Worm (Caenorhabditis elegans): ENCODE data around the gene K11D12.12.

The K11D12.12 gene

DNA sequence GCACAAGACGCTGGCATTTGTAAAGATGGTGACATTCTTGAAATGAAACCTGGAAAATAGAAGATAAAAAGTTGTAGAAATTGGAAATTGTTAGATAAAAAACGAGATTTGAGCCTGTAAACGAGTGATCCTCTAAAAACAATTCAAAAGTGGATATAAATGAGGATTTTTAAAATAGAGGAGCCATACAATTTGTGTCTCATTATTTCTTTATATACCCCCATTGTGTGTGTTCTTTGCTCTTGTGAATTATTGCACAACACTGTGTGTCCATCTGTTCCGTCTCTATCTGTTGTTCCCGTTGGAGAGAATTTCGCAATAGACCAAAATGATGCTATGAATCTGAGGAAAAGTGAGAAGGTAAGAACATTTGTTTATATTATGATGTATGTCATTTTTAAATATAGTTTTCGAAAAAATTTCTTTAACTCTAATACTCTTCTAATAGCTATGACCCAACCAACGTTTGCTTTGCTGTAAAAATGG, 34.9 kb downstream of the K11D12.12 start, which contains the start of gene Y58A7A.5:
TSS of gene Y58A7A.5 (minus strand) at position 51 of the 486 bp plus-strand sequence.
- TF ChIP-seq W03F9.2 (tag; optimal IDR thresholded peaks at IDR 0.05) (no peak), dao-5 (tag; optimal IDR thresholded peaks at IDR 0.05) (no peak), him-1 (tag; optimal IDR thresholded peaks at IDR 0.05) (no peak)

DNA sequence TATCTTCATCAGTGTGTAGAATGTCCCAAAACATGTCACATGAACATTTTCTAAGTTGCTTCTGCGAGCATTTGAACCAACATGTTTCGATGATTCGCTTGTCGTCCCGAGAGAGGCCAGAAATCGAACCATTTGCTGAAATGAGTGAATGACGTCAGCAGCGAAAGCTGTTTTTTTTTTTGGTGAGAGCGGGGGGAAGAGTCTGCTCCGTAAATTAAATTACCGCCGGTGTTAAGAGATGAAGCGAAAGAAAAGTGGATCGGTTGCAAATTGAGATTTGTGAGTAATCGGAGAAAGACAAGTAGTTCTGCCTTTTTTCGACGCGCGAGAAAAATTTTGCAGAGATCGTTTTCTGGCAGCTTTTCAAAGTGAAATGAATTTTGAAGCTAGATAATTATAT, 36.2 kb downstream of the K11D12.12 start:
- TF ChIP-seq dao-5 (tag; optimal IDR thresholded peaks at IDR 0.05) (no peak), him-1 (tag; optimal IDR thresholded peaks at IDR 0.05) (no peak), W03F9.2 (tag; optimal IDR thresholded peaks at IDR 0.05) (no peak)

DNA sequence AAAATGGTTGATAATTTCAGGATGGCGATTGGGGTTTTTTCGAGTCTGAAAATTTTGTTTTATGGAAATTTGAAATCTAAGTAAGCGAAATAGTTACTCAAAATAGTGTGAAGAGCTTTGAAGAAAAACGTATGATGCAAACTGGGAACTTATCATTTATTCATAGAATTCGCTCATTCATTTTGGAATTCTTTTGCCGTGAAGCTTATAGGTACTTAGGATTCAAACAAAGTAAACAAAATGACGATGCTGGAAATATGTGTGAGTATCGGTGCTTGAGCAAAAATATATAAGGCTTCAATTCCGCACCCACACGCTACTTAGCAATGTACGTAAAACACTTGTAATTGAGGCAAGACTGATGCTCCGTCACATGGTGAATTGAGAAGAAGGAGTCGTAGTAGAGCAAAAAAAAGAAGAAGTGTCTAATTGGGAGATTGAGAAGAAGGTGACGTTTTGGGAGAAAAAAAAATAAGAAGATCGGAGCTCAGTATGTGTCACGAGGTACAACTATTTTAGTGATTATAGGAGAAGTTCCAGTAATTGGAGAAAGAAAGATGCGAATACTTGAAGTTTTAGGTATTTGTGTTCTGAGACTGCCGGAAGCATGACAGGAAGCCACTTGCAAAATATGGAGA, 37.6 kb downstream of the K11D12.12 start, which contains the start of gene glb-32:
TSS of gene glb-32 (minus strand) at position 51 of the 638 bp plus-strand sequence.
- no peak for TF ChIP-seq W03F9.2 (tag; optimal IDR thresholded peaks at IDR 0.05)
- TF ChIP-seq dao-5 (tag; optimal IDR thresholded peaks at IDR 0.05) = no peak
- TF ChIP-seq him-1 (tag; optimal IDR thresholded peaks at IDR 0.05) = no peak

DNA sequence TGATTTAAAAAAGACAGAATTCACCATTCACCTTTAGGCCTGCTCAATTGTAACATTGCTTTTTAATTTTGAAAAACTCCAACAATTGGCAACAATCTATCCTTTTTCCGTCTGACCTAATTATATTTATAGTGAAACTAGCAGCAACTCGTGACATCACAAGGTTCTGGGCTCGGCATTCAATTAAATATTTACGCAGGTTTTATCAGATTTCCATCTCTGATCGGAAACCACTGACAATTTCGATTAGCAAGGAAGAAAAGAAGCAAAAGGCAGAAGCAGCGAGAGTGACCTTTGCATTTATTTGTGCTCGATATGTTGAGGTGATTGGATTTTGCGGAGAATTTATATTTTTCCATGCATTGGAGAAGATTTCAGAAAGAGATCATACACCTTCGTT, 38.3 kb downstream of the K11D12.12 start:
- TF ChIP-seq W03F9.2 (tag; optimal IDR thresholded peaks at IDR 0.05) (no peak), dao-5 (tag; optimal IDR thresholded peaks at IDR 0.05) (no peak), him-1 (tag; optimal IDR thresholded peaks at IDR 0.05) (no peak)

DNA sequence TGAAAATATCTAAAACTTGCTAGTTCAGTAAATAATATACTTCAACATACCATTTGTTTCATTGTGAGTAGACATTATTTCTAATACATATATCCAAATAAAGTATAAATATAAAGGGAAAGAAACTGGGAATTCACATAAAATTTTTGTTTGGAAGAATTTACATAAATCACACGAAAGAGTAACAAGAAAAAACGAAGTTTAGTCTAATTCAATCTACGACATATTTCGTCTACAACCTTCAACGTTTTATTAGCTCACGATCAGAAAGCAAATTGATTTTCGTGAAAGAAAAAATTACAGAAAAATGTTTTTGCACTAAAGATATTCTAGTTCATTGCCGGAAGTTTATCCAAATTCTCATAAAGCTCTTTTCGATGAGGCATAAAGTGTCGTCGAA, 45.0 kb downstream of the K11D12.12 start, which contains the start of gene C04F5.2:
TSS of gene C04F5.2 (minus strand) at position 101 of the 400 bp plus-strand sequence.
- TF ChIP-seq dao-5 (tag; optimal IDR thresholded peaks at IDR 0.05) (no peak), W03F9.2 (tag; optimal IDR thresholded peaks at IDR 0.05) (no peak), him-1 (tag; optimal IDR thresholded peaks at IDR 0.05) (no peak)

DNA sequence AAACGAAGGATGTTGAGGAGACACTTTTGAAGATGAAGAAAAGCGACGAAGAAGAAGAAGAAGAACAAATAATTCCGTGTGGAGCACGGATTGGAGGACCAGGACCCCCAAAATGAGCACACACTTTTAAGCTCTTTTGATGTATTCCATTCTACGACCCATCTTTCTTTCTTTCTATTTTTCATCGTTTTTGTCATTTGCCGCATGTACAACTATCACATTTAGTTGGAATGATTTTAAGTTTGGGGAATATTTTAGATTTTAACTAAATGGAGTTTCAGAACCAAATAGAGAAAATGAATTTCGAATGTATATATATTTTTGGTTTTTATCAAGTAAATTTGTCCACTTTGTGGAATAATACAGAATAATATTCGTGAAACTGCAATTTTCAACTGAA, 46.9 kb downstream of the K11D12.12 start, which contains the start of gene unc-46:
TSS of gene unc-46 (minus strand) at position 101 of the 400 bp plus-strand sequence.
- TF ChIP-seq dao-5 (tag; optimal IDR thresholded peaks at IDR 0.05) = no peak
- TF ChIP-seq W03F9.2 (tag; optimal IDR thresholded peaks at IDR 0.05) = no peak
- TF ChIP-seq him-1 (tag; optimal IDR thresholded peaks at IDR 0.05) = no peak

DNA sequence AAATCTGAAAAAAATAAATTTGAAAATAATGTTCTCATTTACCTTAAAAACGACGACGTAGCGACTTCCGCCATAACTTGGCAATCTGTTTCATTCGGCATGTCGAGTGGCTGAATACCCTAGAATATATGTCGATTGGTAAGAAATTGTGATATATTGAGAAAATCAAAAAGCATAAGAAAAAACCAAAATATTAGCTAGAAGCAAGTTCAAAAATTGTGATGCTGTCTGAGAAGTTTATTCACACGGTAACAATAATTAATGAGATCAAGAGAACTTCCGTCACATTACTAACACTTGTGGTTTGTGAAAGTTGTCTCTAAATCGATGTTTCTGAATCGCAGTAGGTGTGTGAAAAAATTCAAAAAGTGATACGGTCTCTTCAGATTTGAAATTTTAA, 50.0 kb downstream of the K11D12.12 start, which contains the start of gene srab-1:
TSS of gene srab-1 (minus strand) at position 101 of the 400 bp plus-strand sequence.
- TF ChIP-seq W03F9.2 (tag; optimal IDR thresholded peaks at IDR 0.05) = no peak
- TF ChIP-seq him-1 (tag; optimal IDR thresholded peaks at IDR 0.05) = no peak
- TF ChIP-seq dao-5 (tag; optimal IDR thresholded peaks at IDR 0.05) = no peak

Measured in whole organism, L4/young adult.